Fruit fly (Drosophila melanogaster) whole organism, larva: ENCODE measurements around the gene Usp8.

Experiments
- noc ChIP-seq: fragments of 200-800 bp; sonication (Bioruptor generic); optimal IDR thresholded peaks from 3 replicates; lab custom pipeline; 2019; ENCODE audit warnings: missing biosample characterization, mild to moderate bottlenecking, missing genetic modification characterization, moderate library complexity

Gene Usp8

DNA sequence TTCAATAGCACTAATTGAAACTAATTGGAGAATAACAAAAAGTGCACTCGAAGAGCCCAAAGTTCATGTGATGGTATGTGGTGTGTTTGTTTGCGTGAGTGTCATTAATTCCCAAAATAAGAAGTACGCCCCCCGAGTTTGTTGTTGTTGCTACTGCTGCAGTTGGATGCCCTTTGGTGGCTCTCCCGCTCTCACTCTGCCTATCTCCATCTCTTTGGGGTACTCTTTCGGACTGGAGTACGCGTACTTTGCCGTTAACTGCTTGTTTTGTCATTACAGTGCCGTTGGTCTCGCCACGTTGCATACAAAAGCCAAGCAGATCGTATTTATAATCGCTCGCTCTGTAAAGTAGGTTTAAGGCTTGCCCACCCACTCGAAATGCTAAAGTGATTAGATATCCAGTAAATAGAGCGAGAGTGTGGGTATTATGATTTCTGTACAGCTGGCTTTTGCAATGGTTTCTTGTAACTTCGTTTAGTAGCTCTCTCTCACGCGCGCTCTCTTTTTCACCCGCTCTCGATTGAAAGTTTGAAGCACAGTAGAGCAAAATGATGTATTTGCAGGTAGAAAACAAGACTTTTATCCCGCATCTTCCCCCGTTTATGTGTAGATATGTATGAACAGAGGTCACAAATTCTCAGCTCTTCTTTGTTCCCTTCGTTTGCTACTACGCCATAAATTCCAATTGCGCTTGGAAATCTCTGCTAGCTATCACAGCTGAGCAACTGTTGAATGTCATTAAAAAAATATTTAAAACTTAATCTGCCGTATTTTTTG, 21.9 kb upstream of the Usp8 start:
- TF ChIP-seq noc (tag; lab: Kevin White, UChicago), result peak; percentile 14

DNA sequence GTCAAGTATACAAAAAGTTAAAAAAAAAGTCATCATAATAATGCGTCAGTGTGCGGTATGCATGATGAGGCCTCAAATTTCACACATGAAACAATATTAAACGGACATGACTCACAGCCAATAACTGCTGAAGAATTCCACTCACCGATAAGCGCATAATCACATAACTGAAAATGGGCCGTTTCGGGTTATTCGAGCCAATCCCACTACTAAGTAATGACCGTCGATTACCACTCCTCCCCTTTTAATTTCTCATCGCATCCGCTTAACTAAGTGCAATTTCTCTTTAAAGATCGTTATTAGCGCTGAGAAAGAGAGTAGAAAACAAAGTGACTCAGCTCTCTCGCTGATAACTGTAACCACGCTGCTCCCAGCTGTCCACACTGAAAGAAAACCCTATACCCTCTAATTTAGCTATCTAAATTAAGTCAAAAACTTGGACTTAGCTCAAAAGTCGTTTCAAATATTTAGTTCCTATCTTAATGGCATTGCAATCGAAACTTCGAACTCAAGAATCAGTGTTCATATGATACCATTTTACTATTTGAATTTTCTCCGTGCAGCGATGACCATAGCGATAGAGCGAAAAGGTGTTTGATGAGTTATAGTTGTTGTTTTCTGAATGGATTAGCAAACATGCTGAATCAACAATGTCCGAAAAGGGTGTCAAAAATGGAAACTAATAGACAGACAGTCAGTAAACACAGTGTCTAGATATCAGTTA, 21.2 kb upstream of the Usp8 start:
- TF ChIP-seq noc (tag; lab: Kevin White, UChicago), result peak; percentile 82

DNA sequence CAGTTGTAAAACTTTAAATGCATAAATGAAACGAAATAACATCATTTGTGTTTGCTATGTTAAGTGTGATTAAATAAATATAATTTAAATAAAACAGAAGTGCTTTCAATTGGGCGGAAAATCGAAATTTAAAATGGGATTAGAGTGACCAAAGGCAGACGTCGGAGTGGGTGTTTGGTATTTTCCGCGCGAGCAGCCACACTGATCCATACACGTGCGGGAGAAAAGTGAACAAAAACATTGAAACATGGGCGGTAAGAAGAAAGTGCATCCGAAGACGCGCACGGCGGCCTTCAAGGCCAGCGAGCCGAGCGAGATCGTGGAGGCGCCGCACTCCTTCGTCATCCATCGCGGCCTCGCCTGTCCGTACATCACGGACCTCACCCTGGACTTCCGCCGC, 18.0 kb upstream of the Usp8 start, which contains the start of gene ppan:
TSS of gene ppan (plus strand) at position 198 of the 400 bp plus-strand sequence.
- no peak for TF ChIP-seq noc (tag; lab: Kevin White, UChicago)

DNA sequence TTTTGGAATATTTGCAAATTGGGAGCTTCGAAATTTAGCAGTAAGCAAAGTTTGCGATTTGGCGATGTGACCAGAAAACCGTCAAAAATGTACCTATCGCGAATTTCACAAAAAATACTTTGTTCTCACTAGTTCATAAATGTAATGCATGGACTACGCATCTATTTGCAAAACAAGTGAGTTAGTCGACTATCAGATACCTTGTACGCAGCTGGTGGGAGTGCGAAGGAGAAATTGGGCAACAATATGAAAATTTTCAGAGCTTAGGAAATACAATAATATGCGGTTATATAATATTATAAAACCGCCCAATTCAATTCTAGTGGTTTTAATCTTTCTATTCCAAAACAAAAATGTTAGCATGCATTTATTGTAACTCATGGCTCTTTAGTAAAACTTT, 15.3 kb upstream of the Usp8 start, which contains the start of gene Bdbt:
TSS of gene Bdbt (minus strand) at position 73 of the 400 bp plus-strand sequence.
- TF ChIP-seq noc (tag; lab: Kevin White, UChicago), result no peak

DNA sequence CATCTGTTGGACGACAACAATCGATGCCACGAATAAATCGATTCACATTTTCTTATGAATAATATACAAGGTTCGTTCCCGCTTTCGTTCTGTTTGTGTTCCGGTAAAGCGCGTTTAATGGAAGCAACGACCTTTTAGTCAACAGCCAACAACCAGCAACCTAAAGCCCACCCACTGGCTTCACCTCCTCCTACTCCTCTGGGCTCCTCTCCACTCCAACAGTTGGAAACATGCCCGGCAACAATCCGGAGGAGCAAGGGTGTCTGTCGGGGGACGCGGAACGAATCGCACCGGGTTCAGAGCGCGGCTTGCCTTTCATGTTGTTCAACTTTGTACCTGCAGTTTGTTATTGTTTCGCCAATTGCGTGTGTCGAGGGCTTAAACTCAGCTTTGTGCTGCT, 9.8 kb upstream of the Usp8 start:
- no peak for TF ChIP-seq noc (tag; lab: Kevin White, UChicago)

DNA sequence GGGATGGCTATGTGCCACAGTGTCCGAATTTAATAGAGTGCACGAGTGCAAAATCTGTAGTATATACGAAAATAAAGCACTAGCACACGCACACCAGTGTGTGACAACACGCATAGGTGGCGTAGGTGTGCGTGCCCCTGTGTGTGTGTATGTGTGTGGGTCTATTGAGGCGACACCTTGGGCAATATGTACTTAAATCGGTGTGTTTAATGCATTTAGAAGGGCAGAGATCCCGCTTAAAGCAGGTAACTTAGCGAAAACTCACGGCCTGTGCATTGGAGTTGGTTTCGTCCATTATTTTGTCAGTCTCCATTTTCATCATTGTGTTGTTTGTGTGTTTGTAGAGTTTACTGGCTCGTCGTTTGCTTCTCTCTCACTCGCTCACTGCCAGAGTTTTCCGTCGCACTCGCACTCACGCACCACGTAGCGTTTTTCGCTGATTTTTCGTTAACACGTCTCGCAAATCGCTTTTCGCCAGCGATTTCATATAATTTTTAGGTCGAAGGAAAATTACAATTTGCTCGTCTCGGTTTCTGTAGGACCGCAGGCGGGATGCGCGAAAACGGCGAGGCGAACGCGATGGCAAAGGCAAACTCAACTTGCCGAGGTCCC, 7.3 kb upstream of the Usp8 start:
- no peak for TF ChIP-seq noc (tag; lab: Kevin White, UChicago)

DNA sequence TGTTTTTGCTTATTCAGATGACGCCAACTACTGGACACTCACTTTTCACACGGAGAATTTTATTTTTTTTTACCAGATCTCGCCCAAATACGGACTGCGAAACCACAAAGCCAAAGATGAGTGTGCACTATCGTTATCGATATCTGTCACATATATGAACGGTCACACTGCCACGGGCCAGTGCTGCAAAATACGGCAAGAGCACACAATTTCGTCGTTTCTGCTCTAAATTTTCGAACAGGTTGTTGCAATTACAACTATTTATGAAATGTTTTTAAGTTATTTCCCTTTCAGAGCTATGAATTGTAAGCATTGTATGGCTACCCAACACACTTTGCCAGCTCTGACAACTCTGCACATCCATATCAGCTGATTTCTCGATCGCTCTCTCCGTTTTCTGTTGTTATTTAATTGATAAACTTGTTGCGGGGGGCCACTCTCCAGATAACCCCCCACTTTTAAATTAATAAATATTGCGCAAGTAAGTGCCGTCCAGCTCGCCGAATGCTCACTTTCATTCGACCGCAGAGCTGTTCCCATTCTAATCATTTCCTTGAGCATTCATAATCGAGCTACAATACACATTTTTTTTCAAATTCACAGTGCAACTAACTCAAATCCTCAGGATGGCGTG, 6.6 kb upstream of the Usp8 start, which contains the start of the genes slmb and CG5793:
TSS of gene slmb (minus strand) at position 134 of the 634 bp plus-strand sequence.
TSS of gene CG5793 (plus strand) at position 222 of the 634 bp plus-strand sequence.
- peak; percentile 63 for TF ChIP-seq noc (tag; lab: Kevin White, UChicago)

DNA sequence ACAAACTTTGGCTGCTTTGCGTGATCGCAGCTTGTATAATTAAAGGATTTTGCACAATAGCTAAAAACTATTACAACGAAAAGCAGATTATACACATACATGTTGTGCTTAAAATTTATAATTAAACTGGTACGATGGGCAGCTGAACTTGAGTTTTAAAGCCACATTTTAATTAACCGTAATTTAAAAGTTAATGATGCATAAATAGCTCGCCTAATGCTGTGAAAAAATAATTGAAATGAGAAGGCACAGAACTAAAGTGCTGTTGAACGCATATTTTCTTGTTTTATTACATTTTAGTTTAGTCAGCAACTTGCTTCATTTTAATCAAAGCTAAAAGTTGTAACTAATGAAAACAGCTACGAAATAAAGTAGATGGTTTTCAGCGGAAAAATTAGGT, 4.4 kb upstream of the Usp8 start, which contains the start of gene Obp93a:
TSS of gene Obp93a (minus strand) at position 101 of the 400 bp plus-strand sequence.
- no peak for TF ChIP-seq noc (tag; lab: Kevin White, UChicago)

DNA sequence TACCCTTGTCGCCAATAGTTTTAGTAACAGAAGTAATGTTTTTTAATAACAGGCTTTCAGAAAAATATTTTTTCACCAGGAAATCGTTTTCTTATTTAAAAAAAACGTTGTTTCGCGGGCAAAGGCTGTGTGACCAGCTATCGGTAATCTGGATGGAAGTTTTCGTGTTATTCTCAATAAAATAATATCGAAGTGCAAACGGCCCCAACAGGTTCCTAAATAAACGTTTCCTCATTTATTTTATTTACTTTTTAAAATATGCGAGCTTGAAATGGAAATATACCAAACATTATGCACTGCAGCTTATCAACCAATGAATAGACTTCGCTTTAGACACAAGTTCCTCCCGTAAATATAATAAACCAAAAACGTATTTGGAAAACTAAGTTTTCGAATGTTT, 4.0 kb upstream of the Usp8 start, which contains the start of gene Ice2:
TSS of gene Ice2 (plus strand) at position 167 of the 400 bp plus-strand sequence.
- TF ChIP-seq noc (tag; lab: Kevin White, UChicago), result no peak

DNA sequence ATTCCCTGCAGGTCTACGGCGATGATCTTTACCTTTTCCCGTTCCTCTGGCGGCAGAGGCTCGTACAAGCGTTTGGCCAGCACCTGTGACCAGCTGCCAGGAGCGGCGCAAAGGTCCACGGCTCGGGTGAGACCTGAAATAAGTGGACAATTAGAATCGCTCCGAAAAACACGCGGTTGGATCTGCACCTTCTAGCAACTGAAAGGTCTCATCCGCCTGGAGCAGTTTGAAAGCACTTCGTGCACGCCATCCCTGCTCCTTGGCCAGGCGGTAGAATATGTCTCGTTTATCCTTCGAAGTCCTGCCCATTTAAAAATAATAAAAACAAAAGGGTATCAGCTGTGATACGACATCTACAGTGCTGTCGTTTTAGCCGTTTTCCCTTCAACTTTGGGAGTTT, 545 bp upstream of the Usp8 start, which contains the start of gene Trm7-34:
TSS of gene Trm7-34 (minus strand) at position 365 of the 400 bp plus-strand sequence.
- no peak for TF ChIP-seq noc (tag; lab: Kevin White, UChicago)

DNA sequence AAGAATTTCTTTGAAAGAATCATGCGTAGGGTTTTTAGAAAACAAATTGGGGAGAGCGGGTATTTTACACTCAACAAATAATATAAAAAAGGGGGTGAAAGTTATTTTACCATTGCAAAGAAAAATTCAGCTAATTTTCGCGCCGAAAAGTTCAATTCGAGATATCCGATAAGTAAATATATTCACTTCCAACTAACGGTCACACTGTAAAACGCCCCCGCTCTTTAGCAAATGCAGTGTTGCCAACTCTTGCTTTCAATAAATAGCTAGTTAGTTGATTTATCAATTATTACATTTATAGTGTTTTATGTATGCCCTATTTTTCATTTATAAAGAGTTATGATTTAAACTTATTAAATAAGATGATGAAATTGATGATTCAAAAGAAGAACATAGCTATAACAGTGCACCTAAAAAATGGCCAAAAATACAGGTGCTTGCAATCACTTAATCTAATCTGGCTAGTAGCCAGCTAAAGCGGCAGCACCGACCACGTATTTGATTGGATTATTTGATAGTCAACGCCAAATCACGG, 4.2 kb downstream of the Usp8 start, which contains the start of gene meigo:
TSS of gene meigo (plus strand) at position 51 of the 535 bp plus-strand sequence.
- no peak for TF ChIP-seq noc (tag; lab: Kevin White, UChicago)

DNA sequence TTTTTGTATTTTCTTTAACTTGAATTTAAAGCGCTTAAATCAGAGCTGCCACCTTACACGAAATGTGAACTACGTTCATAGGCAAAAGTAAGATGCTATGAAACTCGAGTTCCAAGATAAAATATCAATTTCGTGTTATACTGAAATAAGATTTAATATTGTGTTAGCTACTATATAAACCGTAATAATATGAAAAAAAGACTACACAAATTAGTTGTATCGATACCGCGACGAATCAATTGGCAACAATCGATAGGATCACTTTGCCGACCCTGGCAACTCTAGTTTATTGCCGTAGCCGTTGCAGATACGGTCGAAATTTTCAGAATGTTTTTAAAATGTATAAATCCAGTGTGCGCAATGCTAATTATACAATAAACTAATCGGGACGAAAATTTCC, 6.4 kb downstream of the Usp8 start, which contains the start of gene SNF4Agamma:
TSS of gene SNF4Agamma (plus strand) at position 282 of the 400 bp plus-strand sequence.
- TF ChIP-seq noc (tag; lab: Kevin White, UChicago), result no peak

DNA sequence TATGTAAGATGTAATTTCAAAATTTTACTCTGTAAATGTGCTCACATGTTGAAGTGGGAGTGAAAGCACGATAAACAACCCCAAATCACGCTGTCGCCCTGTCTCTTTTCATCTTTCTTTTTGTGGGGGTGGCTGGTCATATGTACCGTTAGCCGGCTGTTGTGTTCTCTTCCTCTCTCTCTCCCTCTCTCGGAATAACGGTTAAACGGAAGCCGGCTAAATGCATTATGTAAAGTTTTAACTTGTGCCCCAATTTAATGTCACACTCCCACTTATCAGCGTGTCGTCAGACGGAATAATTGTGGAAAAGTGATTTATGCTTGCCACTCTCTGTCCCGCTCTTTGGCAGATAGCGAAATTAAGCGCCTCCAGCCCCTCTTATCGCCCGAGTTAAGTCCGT, 7.3 kb downstream of the Usp8 start:
- TF ChIP-seq noc (tag; lab: Kevin White, UChicago), result peak; percentile 71

DNA sequence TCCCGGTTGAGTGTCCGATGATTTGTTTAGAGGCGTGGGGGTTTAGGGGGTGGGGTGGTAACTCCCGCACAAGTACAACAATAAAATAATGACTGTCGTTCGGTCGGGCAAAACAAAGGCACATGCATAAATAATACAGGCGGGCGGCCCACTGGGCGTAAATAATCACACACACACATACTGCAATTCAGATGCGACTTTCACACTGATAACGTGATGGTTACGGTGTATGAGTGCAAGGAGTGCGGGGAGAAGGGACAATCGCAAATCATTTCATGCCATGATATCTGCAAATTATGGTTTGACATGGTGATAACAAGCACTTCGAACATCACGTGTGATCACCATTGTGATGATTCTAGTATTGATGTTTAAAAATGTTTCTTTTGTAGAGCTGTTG, 16.0 kb downstream of the Usp8 start:
- peak; percentile 71 for TF ChIP-seq noc (tag; lab: Kevin White, UChicago)
